Worm (Caenorhabditis elegans) whole organism, young adult: ENCODE results near the gene F43C1.5.
A peak's percentile ranks its signal among the peaks of the same experiment; 100 is the strongest.

Source experiments
- B0019.2 ChIP-seq: fragments of 200-800 bp; sonication (Bioruptor generic); conservative IDR thresholded peaks from 2 replicates; pipeline ENCODE4 v1.3.6; 2022; ENCODE audit warnings: missing genetic modification reagents, missing genetic modification characterization, missing compliant biosample characterization
- B0035.1 ChIP-seq: sonication (generic microtip); optimal IDR thresholded peaks from 2 replicates; lab custom pipeline; 2016; ENCODE audit warnings: missing genetic modification characterization, mild to moderate bottlenecking, missing compliant biosample characterization, missing genotype, missing genetic modification reagents
- C06A6.2 ChIP-seq: fragments of 200-800 bp; sonication (Bioruptor generic); conservative IDR thresholded peaks from 2 replicates; pipeline ENCODE4 v1.3.6; 2022; ENCODE audit warnings: missing genetic modification characterization, missing compliant biosample characterization
- F22D6.2 ChIP-seq: sonication (generic microtip); optimal IDR thresholded peaks from 2 replicates; lab custom pipeline; 2016; ENCODE audit warnings: mild to moderate bottlenecking, missing genetic modification characterization, missing compliant biosample characterization
- F23B12.7 ChIP-seq: sonication (generic microtip); optimal IDR thresholded peaks from 2 replicates; lab custom pipeline; 2017; ENCODE audit warnings: missing genetic modification characterization, mild to moderate bottlenecking, missing compliant biosample characterization, antibody characterized with exemption, moderate library complexity; ENCODE audit not compliant: insufficient read depth
- F49E8.2 ChIP-seq: sonication (generic microtip); optimal IDR thresholded peaks from 3 replicates; lab custom pipeline; 2017; ENCODE audit warnings: missing genetic modification characterization, mild to moderate bottlenecking, missing compliant biosample characterization, antibody characterized with exemption, moderate library complexity; ENCODE audit not compliant: insufficient read depth
- F55B11.4 ChIP-seq: sonication (generic microtip); optimal IDR thresholded peaks from 2 replicates; lab custom pipeline; 2016; ENCODE audit warnings: missing compliant biosample characterization, missing genetic modification characterization, borderline replicate concordance; ENCODE audit not compliant: insufficient read depth
- Y53F4B.3 ChIP-seq: fragments of 200-800 bp; sonication (Bioruptor generic); IDR thresholded peaks from 2 replicates; pipeline ENCODE4 v1.3.6; 2022; ENCODE audit warnings: missing genetic modification reagents, missing genetic modification characterization, missing compliant biosample characterization
- ama-1 ChIP-seq, 3 experiments: fragments of 150-350 bp in 1 of 3; sonication (generic microtip) in 2 of 3; optimal IDR thresholded peaks; 2 replicates each; lab custom pipeline; 2014 to 2018; ENCODE audit warnings: missing biosample characterization in 2 of 3, missing genetic modification characterization in 2 of 3, missing genetic modification reagents in 2 of 3
- aptf-2 ChIP-seq: fragments of 200-800 bp; sonication (Bioruptor generic); conservative IDR thresholded peaks from 2 replicates; pipeline ENCODE4 v1.3.6; 2022; ENCODE audit warnings: missing genetic modification reagents, missing genetic modification characterization, missing compliant biosample characterization
- attf-3 ChIP-seq: fragments of 200-800 bp; sonication (Bioruptor generic); conservative IDR thresholded peaks from 2 replicates; pipeline ENCODE4 v1.3.6; 2022; ENCODE audit warnings: missing genetic modification reagents, missing genetic modification characterization, missing compliant biosample characterization
- attf-5 ChIP-seq: fragments of 200-800 bp; sonication (Bioruptor generic); optimal IDR thresholded peaks from 2 replicates; lab custom pipeline; 2018; ENCODE audit warnings: mild to moderate bottlenecking, missing genetic modification characterization, missing compliant biosample characterization
- cebp-1 ChIP-seq, 2 experiments: fragments of 200-800 bp in 1 of 2; sonication (Bioruptor generic) in 1 of 2; sonication (generic microtip) in 1 of 2; IDR thresholded peaks in 1 of 2; optimal IDR thresholded peaks in 1 of 2; 2 replicates each; pipeline versions ENCODE4 v1.3.6 to Lab custom; 2017 to 2022; ENCODE audit warnings: missing compliant biosample characterization in 2 of 2, missing genetic modification characterization in 2 of 2, mild to moderate bottlenecking in 1 of 2, missing genetic modification reagents in 1 of 2, moderate library complexity in 1 of 2
- ceh-27 ChIP-seq: fragments of 200-800 bp; sonication (Bioruptor generic); optimal IDR thresholded peaks from 2 replicates; lab custom pipeline; 2018; ENCODE audit warnings: mild to moderate bottlenecking, missing genetic modification characterization, moderate library complexity, missing compliant biosample characterization
- dox-1 ChIP-seq: fragments of 200-800 bp; sonication (Bioruptor generic); IDR thresholded peaks from 2 replicates; pipeline ENCODE4 v1.3.6; 2022; ENCODE audit warnings: missing genetic modification reagents, missing genetic modification characterization, missing compliant biosample characterization
- fkh-3 ChIP-seq: sonication (generic microtip); optimal IDR thresholded peaks from 2 replicates; lab custom pipeline; 2016; ENCODE audit warnings: mild to moderate bottlenecking, missing genetic modification characterization, missing compliant biosample characterization
- hlh-12 ChIP-seq: sonication (generic microtip); optimal IDR thresholded peaks from 2 replicates; lab custom pipeline; 2016; ENCODE audit warnings: missing genetic modification characterization, missing compliant biosample characterization
- hmg-1.2 ChIP-seq: fragments of 200-800 bp; sonication (Bioruptor generic); IDR thresholded peaks from 2 replicates; pipeline ENCODE4 v1.3.6; 2022; ENCODE audit warnings: missing genetic modification reagents, missing genetic modification characterization, missing compliant biosample characterization
- hmg-20 ChIP-seq: fragments of 200-800 bp; sonication (Bioruptor generic); IDR thresholded peaks from 2 replicates; pipeline ENCODE4 v1.3.6; 2022; ENCODE audit warnings: missing genetic modification reagents, missing genetic modification characterization, missing compliant biosample characterization
- hrde-1 ChIP-seq: sonication (generic microtip); optimal IDR thresholded peaks from 2 replicates; lab custom pipeline; 2016; ENCODE audit warnings: missing genetic modification characterization, mild to moderate bottlenecking, missing compliant biosample characterization, moderate library complexity, missing genotype, missing genetic modification reagents, borderline replicate concordance
- hsf-1 ChIP-seq: fragments of 200-800 bp; sonication (Bioruptor generic); IDR thresholded peaks from 2 replicates; pipeline ENCODE4 v1.3.6; 2022; ENCODE audit warnings: missing genetic modification reagents, missing genetic modification characterization, missing compliant biosample characterization
- lag-1 ChIP-seq: fragments of 200-800 bp; sonication (Bioruptor generic); IDR thresholded peaks from 2 replicates; pipeline ENCODE4 v1.3.6; 2022; ENCODE audit warnings: missing genetic modification reagents, missing genetic modification characterization, missing compliant biosample characterization
- lsl-1 ChIP-seq: fragments of 200-800 bp; sonication (Bioruptor generic); optimal IDR thresholded peaks from 2 replicates; lab custom pipeline; 2018; ENCODE audit warnings: mild to moderate bottlenecking, missing genetic modification characterization, moderate library complexity, missing compliant biosample characterization
- madf-3 ChIP-seq: fragments of 200-800 bp; sonication (Bioruptor generic); IDR thresholded peaks from 2 replicates; pipeline ENCODE4 v1.3.6; 2022; ENCODE audit warnings: missing genetic modification reagents, missing genetic modification characterization, missing compliant biosample characterization
- madf-8 ChIP-seq: fragments of 200-800 bp; sonication (Bioruptor generic); conservative IDR thresholded peaks from 2 replicates; pipeline ENCODE4 v1.3.6; 2022; ENCODE audit warnings: missing genetic modification reagents, missing genetic modification characterization, missing compliant biosample characterization
- mcd-1 ChIP-seq: fragments of 200-800 bp; sonication (Bioruptor generic); IDR thresholded peaks from 2 replicates; pipeline ENCODE4 v1.3.6; 2022; ENCODE audit warnings: missing genetic modification reagents, missing genetic modification characterization, missing compliant biosample characterization
- mel-28 ChIP-seq: sonication (generic microtip); optimal IDR thresholded peaks from 2 replicates; lab custom pipeline; 2016; ENCODE audit warnings: borderline replicate concordance, mild to moderate bottlenecking, missing genetic modification characterization, missing compliant biosample characterization
- mxl-1 ChIP-seq: sonication (generic microtip); optimal IDR thresholded peaks from 2 replicates; lab custom pipeline; 2016; ENCODE audit warnings: missing genetic modification characterization, missing compliant biosample characterization
- nfyb-1 ChIP-seq: fragments of 200-800 bp; sonication (Bioruptor generic); IDR thresholded peaks from 2 replicates; pipeline ENCODE4 v1.3.6; 2022; ENCODE audit warnings: missing genetic modification reagents, missing genetic modification characterization, missing compliant biosample characterization
- nhr-80 ChIP-seq: sonication (generic microtip); optimal IDR thresholded peaks from 2 replicates; lab custom pipeline; 2016; ENCODE audit warnings: missing genetic modification characterization, missing compliant biosample characterization
- pha-4 ChIP-seq: fragments of 150-350 bp; sonication (generic microtip); optimal IDR thresholded peaks from 2 replicates; lab custom pipeline; 2014; ENCODE audit warnings: missing biosample characterization, missing genetic modification reagents, missing genetic modification characterization
- rcor-1 ChIP-seq: fragments of 200-800 bp; sonication (Bioruptor generic); IDR thresholded peaks from 2 replicates; pipeline ENCODE4 v1.3.6; 2022; ENCODE audit warnings: missing genetic modification reagents, missing genetic modification characterization, missing compliant biosample characterization
- sea-2 ChIP-seq: fragments of 200-800 bp; sonication (Bioruptor generic); IDR thresholded peaks from 2 replicates; pipeline ENCODE4 v1.3.6; 2022; ENCODE audit warnings: missing genetic modification characterization, missing compliant biosample characterization
- snpc-1.3 ChIP-seq: sonication (generic microtip); optimal IDR thresholded peaks from 2 replicates; lab custom pipeline; 2017; ENCODE audit warnings: missing genetic modification characterization, mild to moderate bottlenecking, missing compliant biosample characterization, antibody characterized with exemption, moderate library complexity, missing genotype, missing genetic modification reagents; ENCODE audit not compliant: insufficient read depth
- tbp1 ChIP-seq: fragments of 200-800 bp; sonication (Bioruptor generic); optimal IDR thresholded peaks from 2 replicates; lab custom pipeline; 2018; ENCODE audit warnings: mild to moderate bottlenecking, missing genetic modification characterization, missing compliant biosample characterization
- tlf-1 ChIP-seq: fragments of 200-800 bp; sonication (Bioruptor generic); optimal IDR thresholded peaks from 2 replicates; lab custom pipeline; 2018; ENCODE audit warnings: mild to moderate bottlenecking, missing genetic modification characterization, missing compliant biosample characterization
- xnd-1 ChIP-seq: sonication (generic microtip); optimal IDR thresholded peaks from 2 replicates; lab custom pipeline; 2016; ENCODE audit warnings: missing genotype, missing genetic modification reagents, missing genetic modification characterization, missing compliant biosample characterization
- zfh-2 ChIP-seq: fragments of 200-800 bp; sonication (Bioruptor generic); conservative IDR thresholded peaks from 2 replicates; pipeline ENCODE4 v1.3.6; 2022; ENCODE audit warnings: missing genetic modification reagents, missing genetic modification characterization, missing compliant biosample characterization
- zim-3 ChIP-seq: sonication (generic microtip); optimal IDR thresholded peaks from 2 replicates; lab custom pipeline; 2017; ENCODE audit warnings: mild to moderate bottlenecking, missing genetic modification characterization, moderate library complexity, missing compliant biosample characterization
- ztf-18 ChIP-seq: sonication (generic microtip); optimal IDR thresholded peaks from 2 replicates; lab custom pipeline; 2016; ENCODE audit warnings: missing genotype, mild to moderate bottlenecking, missing genetic modification characterization, missing compliant biosample characterization
- ztf-22 ChIP-seq: fragments of 200-800 bp; sonication (Bioruptor generic); optimal IDR thresholded peaks from 2 replicates; lab custom pipeline; 2018; ENCODE audit warnings: mild to moderate bottlenecking, missing genetic modification characterization, moderate library complexity, missing compliant biosample characterization
- ztf-6 ChIP-seq: fragments of 200-800 bp; sonication (Bioruptor generic); IDR thresholded peaks from 2 replicates; pipeline ENCODE4 v1.3.6; 2022; ENCODE audit warnings: missing genetic modification reagents, missing genetic modification characterization, missing compliant biosample characterization

The F43C1.5 gene

ce11 chrIII:4190241-4190640 lies 38.7 kb upstream of the F43C1.5 start, which contains the start of gene spp-28:
spp-28 (minus strand) TSS chrIII:4190341.
- TF ChIP-seq ama-1 (optimal IDR thresholded peaks at IDR 0.05; lab: Kevin White, UChicago) (no peak), ama-1 (GFP tag; optimal IDR thresholded peaks at IDR 0.05; lab: Kevin White, UChicago) (no peak), C06A6.2 (GFP tag; lab: Robert Waterston, UW) (no peak), hsf-1 (GFP tag; lab: Robert Waterston, UW) (no peak), rcor-1 (GFP tag; lab: Robert Waterston, UW) (no peak), F49E8.2 (tag; lab: Kevin White, UChicago) (no peak), zim-3 (tag; lab: Kevin White, UChicago) (no peak), mcd-1 (no peak), zfh-2 (GFP tag; lab: Robert Waterston, UW) (no peak), lag-1 (no peak), hrde-1 (tag; lab: Kevin White, UChicago) (no peak), mel-28 (tag; lab: Kevin White, UChicago) (no peak), F55B11.4 (tag; lab: Kevin White, UChicago) (no peak)

ce11 chrIII:4191091-4191638 lies 37.8 kb upstream of the F43C1.5 start, which contains the start of gene dnj-16:
dnj-16 (plus strand) TSS chrIII:4191141.
- TF ChIP-seq attf-5 (peak; percentile 61), hmg-20 (no peak), ceh-27 (GFP tag; lab: Kevin White, UChicago) (no peak), nhr-80 (tag; lab: Kevin White, UChicago) (peak; percentile 31), ztf-18 (tag; lab: Kevin White, UChicago) (no peak), lsl-1 (GFP tag; lab: Kevin White, UChicago) (peak; percentile 85), cebp-1 (GFP tag; IDR thresholded peaks at IDR 0.05; lab: Robert Waterston, UW) (peak; percentile 96), cebp-1 (tag; optimal IDR thresholded peaks at IDR 0.05; lab: Kevin White, UChicago) (peak; percentile 98), snpc-1.3 (tag; lab: Kevin White, UChicago) (peak; percentile 24), hmg-1.2 (GFP tag; lab: Robert Waterston, UW) (peak; percentile 23; the same call in 1 of the 2 replicates), madf-8 (GFP tag; lab: Robert Waterston, UW) (no peak)

ce11 chrIII:4193659-4194103 lies 35.3 kb upstream of the F43C1.5 start, which contains the start of gene xbp-1:
xbp-1 (plus strand) TSS chrIII:4193809.
- TF ChIP-seq tbp1 (GFP tag; lab: Kevin White, UChicago) (peak; percentile 64), aptf-2 (GFP tag; lab: Robert Waterston, UW) (no peak), dox-1 (GFP tag; lab: Robert Waterston, UW) (peak; percentile 92), F49E8.2 (tag; lab: Kevin White, UChicago) (no peak), rcor-1 (GFP tag; lab: Robert Waterston, UW) (peak; percentile 31), lag-1 (no peak), pha-4 (tag; lab: Kevin White, UChicago) (peak; percentile 94), F55B11.4 (tag; lab: Kevin White, UChicago) (no peak), B0019.2 (GFP tag; lab: Robert Waterston, UW) (no peak), nfyb-1 (GFP tag; lab: Robert Waterston, UW) (peak; percentile 93), mxl-1 (no peak), fkh-3 (tag; lab: Kevin White, UChicago) (no peak), attf-3 (GFP tag; lab: Robert Waterston, UW) (no peak), ztf-6 (peak; percentile 32; the same call in 1 of the 2 replicates), Y53F4B.3 (GFP tag; lab: Robert Waterston, UW) (no peak), madf-3 (peak; percentile 95), hlh-12 (tag; lab: Kevin White, UChicago) (no peak), F22D6.2 (peak; percentile 47), zim-3 (tag; lab: Kevin White, UChicago) (no peak), F23B12.7 (peak; percentile 31), ztf-22 (GFP tag; lab: Kevin White, UChicago) (peak; percentile 95), tlf-1 (GFP tag; lab: Kevin White, UChicago) (peak; percentile 78), B0035.1 (tag; lab: Kevin White, UChicago) (peak; percentile 3), xnd-1 (tag; lab: Kevin White, UChicago) (no peak), sea-2 (GFP tag; lab: Robert Waterston, UW) (no peak)
